Fruit fly (Drosophila melanogaster) S2 (cell line): ENCODE measurements around the gene CG13272.

Source experiments
- CG8478 ChIP-seq: fragments of >200 bp; optimal IDR thresholded peaks from 2 replicates; lab custom pipeline; 2018
- CTCF ChIP-seq, 2 experiments: fragments of >200 bp; optimal IDR thresholded peaks; 2 replicates each; lab custom pipeline; 2018

DNA sequence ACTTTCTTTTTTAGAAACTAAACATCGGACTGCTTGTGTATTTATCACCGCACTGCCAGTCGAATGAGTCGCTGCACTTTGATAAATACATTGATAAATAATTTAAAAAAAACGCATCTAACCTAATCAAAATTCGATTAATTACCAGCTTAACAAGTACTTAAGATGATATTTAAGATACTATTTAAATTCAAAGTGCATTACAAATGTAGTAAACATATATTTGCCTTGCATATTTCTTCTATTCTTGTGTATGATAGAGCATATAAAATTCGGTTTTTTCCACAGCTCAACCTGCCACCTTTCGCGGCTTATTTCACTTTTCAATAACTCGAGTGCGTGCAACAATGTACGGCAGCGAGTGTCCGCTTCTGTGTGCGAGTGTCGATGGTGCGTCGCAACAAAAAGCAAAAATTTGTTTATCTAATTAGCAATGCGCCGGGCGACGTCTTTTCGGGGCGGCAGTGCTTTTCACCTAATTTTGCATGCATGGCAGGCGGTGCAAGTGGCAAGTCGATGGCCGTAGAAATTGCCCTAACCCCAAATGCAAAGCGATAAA, at the start of gene CG13272:
- TF ChIP-seq CTCF (optimal IDR thresholded peaks at IDR 0.05; lab: Kevin White, UChicago) (no peak), CG8478 (lab: Kevin White, UChicago) (no peak)
